Fruit fly (Drosophila melanogaster): ENCODE results near the gene PolE1.

Gene PolE1

DNA sequence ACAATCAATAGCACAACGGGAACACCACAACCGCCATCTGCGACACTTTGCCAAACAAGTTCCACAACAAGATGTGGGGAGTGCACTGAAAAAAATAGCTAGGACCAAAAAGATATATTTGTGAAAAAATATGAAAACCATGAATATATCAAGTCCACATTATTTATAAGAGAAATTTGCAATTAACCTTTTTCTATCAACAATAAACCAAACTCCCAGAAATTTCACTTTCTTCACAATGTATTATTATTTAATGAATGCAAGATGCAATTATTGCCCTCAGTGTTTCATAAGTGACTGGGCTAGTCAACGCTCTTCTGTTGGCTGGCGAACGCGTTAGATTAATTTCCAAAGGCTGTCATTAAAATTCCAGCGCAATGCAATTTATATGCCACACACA is 47.8 kb downstream of the PolE1 start:
- peak; percentile 52; the same call in 1 of the 2 replicates for TF ChIP-seq Gug (GFP tag; IDR thresholded peaks at IDR 0.05)
- no peak for TF ChIP-seq Hr38 (GFP tag; optimal IDR thresholded peaks at IDR 0.05)
- peak; percentile 45 for TF ChIP-seq achi (GFP tag; optimal IDR thresholded peaks at IDR 0.05)
- no peak for TF ChIP-seq Smox (GFP tag; optimal IDR thresholded peaks at IDR 0.05)
- peak; percentile 60 for TF ChIP-seq svp (GFP tag)
- TF ChIP-seq Blimp-1 (GFP tag; optimal IDR thresholded peaks at IDR 0.05): no peak
- peak; percentile 25 for TF ChIP-seq CG10631 (GFP tag; optimal IDR thresholded peaks at IDR 0.05)
- TF ChIP-seq fkh (GFP tag; optimal IDR thresholded peaks at IDR 0.05): no peak
- TF ChIP-seq net (GFP tag; optimal IDR thresholded peaks at IDR 0.05): peak; percentile 40
- TF ChIP-seq pdm3 (GFP tag; optimal IDR thresholded peaks at IDR 0.05): peak; percentile 35
- peak; percentile 11 for TF ChIP-seq CG11762 (GFP tag; optimal IDR thresholded peaks at IDR 0.05; ENCODE audit: insufficient read depth)
- peak; percentile 69; the same call in 2 of the 3 replicates for TF ChIP-seq CG6163 (GFP tag; IDR thresholded peaks at IDR 0.05)
- TF ChIP-seq Ets96B (tag; optimal IDR thresholded peaks at IDR 0.05): no peak
- no peak for TF ChIP-seq cyc (GFP tag; optimal IDR thresholded peaks at IDR 0.05)
- TF ChIP-seq acj6 (GFP tag; optimal IDR thresholded peaks at IDR 0.05): peak; percentile 3
- TF ChIP-seq topi (GFP tag; optimal IDR thresholded peaks at IDR 0.05): no peak
- TF ChIP-seq CG8319 (GFP tag; optimal IDR thresholded peaks at IDR 0.05): no peak
- peak; percentile 82 for TF ChIP-seq Eip78C (GFP tag)
- TF ChIP-seq Eip93F (GFP tag; optimal IDR thresholded peaks at IDR 0.05): no peak
- TF ChIP-seq dsx (GFP tag; optimal IDR thresholded peaks at IDR 0.05; ENCODE audit: poor library complexity, severe bottlenecking): no peak
- peak; percentile 52 for TF ChIP-seq CG4318 (GFP tag; optimal IDR thresholded peaks at IDR 0.05)
- peak; percentile 85 for TF ChIP-seq CG8119 (GFP tag; IDR thresholded peaks at IDR 0.05)
- no peak for TF ChIP-seq spab (GFP tag; optimal IDR thresholded peaks at IDR 0.05)
- TF ChIP-seq Sox102F (GFP tag; optimal IDR thresholded peaks at IDR 0.05): no peak
- TF ChIP-seq eg (GFP tag; IDR thresholded peaks at IDR 0.05): peak; percentile 80
- peak; percentile 61 for TF ChIP-seq dac (GFP tag; optimal IDR thresholded peaks at IDR 0.05)
- peak; percentile 82 for TF ChIP-seq Hr4 (GFP tag; optimal IDR thresholded peaks at IDR 0.05)
- no peak for TF ChIP-seq fd85E (GFP tag; optimal IDR thresholded peaks at IDR 0.05)
- TF ChIP-seq CG3032 (tag; optimal IDR thresholded peaks at IDR 0.05): no peak
- no peak for TF ChIP-seq vri (GFP tag; optimal IDR thresholded peaks at IDR 0.05)
- no peak for TF ChIP-seq CG9139 (GFP tag; optimal IDR thresholded peaks at IDR 0.05)
- TF ChIP-seq salr (GFP tag; optimal IDR thresholded peaks at IDR 0.05): peak in 1 of 2 experiments; percentile 49
- peak; percentile 49 for TF ChIP-seq OdsH (GFP tag; optimal IDR thresholded peaks at IDR 0.05)
- TF ChIP-seq lz (GFP tag; optimal IDR thresholded peaks at IDR 0.05): no peak
- TF ChIP-seq fd59A (GFP tag; optimal IDR thresholded peaks at IDR 0.05): no peak
- TF ChIP-seq CG8632 (GFP tag; optimal IDR thresholded peaks at IDR 0.05): no peak
- peak; percentile 33 for TF ChIP-seq Sox14 (GFP tag; optimal IDR thresholded peaks at IDR 0.05)
- TF ChIP-seq ss (GFP tag; optimal IDR thresholded peaks at IDR 0.05): no peak
- peak; percentile 23 for TF ChIP-seq CG11294 (GFP tag; IDR thresholded peaks at IDR 0.05)
- TF ChIP-seq CG31627 (GFP tag; optimal IDR thresholded peaks at IDR 0.05): no peak
- no peak for TF ChIP-seq CG11902 (GFP tag; optimal IDR thresholded peaks at IDR 0.05)
- no peak for TF ChIP-seq Hr39 (GFP tag; optimal IDR thresholded peaks at IDR 0.05)
- TF ChIP-seq CG3919 (GFP tag; optimal IDR thresholded peaks at IDR 0.05): peak; percentile 43
- TF ChIP-seq Met (GFP tag; optimal IDR thresholded peaks at IDR 0.05): no peak
- no peak for TF ChIP-seq CG6854 (GFP tag; optimal IDR thresholded peaks at IDR 0.05)
- no peak for TF ChIP-seq Ets21C (GFP tag; optimal IDR thresholded peaks at IDR 0.05)
- no peak for TF ChIP-seq Sox15 (GFP tag; optimal IDR thresholded peaks at IDR 0.05)
- TF ChIP-seq CG6792 (GFP tag; optimal IDR thresholded peaks at IDR 0.05): no peak
- no peak for TF ChIP-seq Eip75B (GFP tag; optimal IDR thresholded peaks at IDR 0.05)
- no peak for TF ChIP-seq CG7368 (GFP tag; optimal IDR thresholded peaks at IDR 0.05)
- no peak for TF ChIP-seq CG6808 (GFP tag; optimal IDR thresholded peaks at IDR 0.05)
- peak; percentile 87 for TF ChIP-seq CG15336 (GFP tag; IDR thresholded peaks at IDR 0.05)
- TF ChIP-seq CG32006 (GFP tag; optimal IDR thresholded peaks at IDR 0.05): peak; percentile 83

Data from whole organism, prepupa.